Fruit fly (Drosophila melanogaster) whole organism: ENCODE results near the gene CG34323.

ENCODE experiments used
- CG8478 ChIP-seq: fragments of >200 bp; optimal IDR thresholded peaks from 2 replicates; lab custom pipeline; 2018; ENCODE audit warnings: inconsistent platforms
- Dll ChIP-seq: fragments of >200 bp; optimal IDR thresholded peaks from 2 replicates; lab custom pipeline; 2017
- EcR ChIP-seq, 2 experiments: fragments of >200 bp; optimal IDR thresholded peaks; 2 replicates each; lab custom pipeline; 2017; ENCODE audit warnings: missing biosample characterization in 2 of 2, missing genetic modification characterization in 2 of 2, missing genetic modification reagents in 2 of 2
- pan ChIP-seq: fragments of >200 bp; optimal IDR thresholded peaks from 2 replicates; lab custom pipeline; 2017
- psq ChIP-seq: fragments of >200 bp; optimal IDR thresholded peaks from 2 replicates; lab custom pipeline; 2017
- usp ChIP-seq: fragments of >200 bp; optimal IDR thresholded peaks from 2 replicates; lab custom pipeline; 2017; ENCODE audit warnings: missing biosample characterization, missing genetic modification characterization, mixed read lengths

The CG34323 gene

dm6 chrX:12070137-12070536 is at the start of gene CG34323:
CG34323 (plus strand) TSS chrX:12070437.
- no peak for TF ChIP-seq psq (lab: Kevin White, UChicago)

dm6 chrX:12020857-12021256 is 49.4 kb upstream of the CG34323 start, which contains the start of gene Tango4:
Tango4 (plus strand) TSS chrX:12021068.
- no peak for TF ChIP-seq EcR (GFP tag; optimal IDR thresholded peaks at IDR 0.05; lab: Kevin White, UChicago)
- TF ChIP-seq Dll (lab: Kevin White, UChicago) = no peak
- TF ChIP-seq pan (lab: Kevin White, UChicago) = no peak
- no peak for TF ChIP-seq psq (lab: Kevin White, UChicago)
- TF ChIP-seq CG8478 (lab: Kevin White, UChicago) = no peak
- no peak for TF ChIP-seq usp

dm6 chrX:12021750-12022149 is 48.5 kb upstream of the CG34323 start:
- TF ChIP-seq usp = no peak
- no peak for TF ChIP-seq EcR (GFP tag; optimal IDR thresholded peaks at IDR 0.05; lab: Kevin White, UChicago)
- no peak for TF ChIP-seq pan (lab: Kevin White, UChicago)

- no peak for TF ChIP-seq pan (lab: Kevin White, UChicago)
- no peak for TF ChIP-seq EcR (GFP tag; optimal IDR thresholded peaks at IDR 0.05; lab: Kevin White, UChicago)
- TF ChIP-seq psq (lab: Kevin White, UChicago) = no peak
- no peak for TF ChIP-seq usp
- no peak for TF ChIP-seq CG8478 (lab: Kevin White, UChicago)
- TF ChIP-seq Dll (lab: Kevin White, UChicago) = no peak
These were observed 41.3 kb upstream of the CG34323 start, which contains the start of gene Usp7 for dm6 chrX:12028825-12029514. Usp7 (minus strand) TSS chrX:12029032.

- TF ChIP-seq Dll (lab: Kevin White, UChicago) (no peak), psq (lab: Kevin White, UChicago) (no peak), EcR (GFP tag; optimal IDR thresholded peaks at IDR 0.05; lab: Kevin White, UChicago) (no peak), usp (no peak)
These were observed 38.8 kb upstream of the CG34323 start, which contains the start of gene Cyp311a1 for dm6 chrX:12031400-12031799. Cyp311a1 (minus strand) TSS chrX:12031465.

- no peak for TF ChIP-seq usp
These were observed 38.0 kb upstream of the CG34323 start, which contains the start of gene Cyp318a1 for dm6 chrX:12032136-12032682. Cyp318a1 (plus strand) TSS chrX:12032632.

- TF ChIP-seq psq (lab: Kevin White, UChicago) (no peak), Dll (lab: Kevin White, UChicago) (no peak), EcR (GFP tag; optimal IDR thresholded peaks at IDR 0.05; lab: Kevin White, UChicago) (no peak), pan (lab: Kevin White, UChicago) (no peak), usp (no peak), CG8478 (lab: Kevin White, UChicago) (no peak)
These were observed 35.5 kb upstream of the CG34323 start for dm6 chrX:12034713-12035112.

- TF ChIP-seq usp (no peak), psq (lab: Kevin White, UChicago) (no peak), EcR (GFP tag; optimal IDR thresholded peaks at IDR 0.05; lab: Kevin White, UChicago) (no peak), CG8478 (lab: Kevin White, UChicago) (no peak), Dll (lab: Kevin White, UChicago) (no peak), pan (lab: Kevin White, UChicago) (no peak)
These were observed 35.0 kb upstream of the CG34323 start for dm6 chrX:12035207-12035606.

- TF ChIP-seq Dll (lab: Kevin White, UChicago) (no peak), CG8478 (lab: Kevin White, UChicago) (no peak), psq (lab: Kevin White, UChicago) (no peak), EcR (GFP tag; optimal IDR thresholded peaks at IDR 0.05; lab: Kevin White, UChicago) (no peak), usp (no peak), pan (lab: Kevin White, UChicago) (no peak)
These were observed 26.8 kb upstream of the CG34323 start, which contains the start of gene Ten-a for dm6 chrX:12043398-12043797. Ten-a (plus strand) TSS chrX:12043698.

- TF ChIP-seq Dll (lab: Kevin White, UChicago) (no peak), pan (lab: Kevin White, UChicago) (no peak), CG8478 (lab: Kevin White, UChicago) (no peak), usp (no peak), psq (lab: Kevin White, UChicago) (no peak), EcR (GFP tag; optimal IDR thresholded peaks at IDR 0.05; lab: Kevin White, UChicago) (no peak)
These were observed 19.9 kb upstream of the CG34323 start for dm6 chrX:12050292-12050691.

- TF ChIP-seq CG8478 (lab: Kevin White, UChicago) = no peak
- TF ChIP-seq usp = no peak
- no peak for TF ChIP-seq pan (lab: Kevin White, UChicago)
These were observed 13.7 kb upstream of the CG34323 start, which contains the start of gene Uch-L5R for dm6 chrX:12056535-12056934. Uch-L5R (minus strand) TSS chrX:12056635.

- TF ChIP-seq psq (lab: Kevin White, UChicago) (no peak), usp (no peak), CG8478 (lab: Kevin White, UChicago) (no peak), Dll (lab: Kevin White, UChicago) (no peak)
These were observed 10.7 kb upstream of the CG34323 start, which contains the start of gene Muc11A for dm6 chrX:12059495-12059894. Muc11A (plus strand) TSS chrX:12059795.
